Worm (Caenorhabditis elegans) whole organism, mixed stage, embryonic: ENCODE results near the gene F21D9.8.

Experiments
- elt-1 ChIP-seq: sonication (generic microtip); optimal IDR thresholded peaks from 2 replicates; lab custom pipeline; 2017; ENCODE audit warnings: missing genetic modification characterization, mild to moderate bottlenecking, missing compliant biosample characterization, antibody characterized with exemption, moderate library complexity, borderline replicate concordance; ENCODE audit not compliant: insufficient read depth
- pha-4 ChIP-seq: fragments of 150-350 bp; optimal IDR thresholded peaks from 2 replicates; lab custom pipeline; 2018; ENCODE audit warnings: missing biosample characterization, missing genetic modification reagents, missing genetic modification characterization
- tbx-8 ChIP-seq: fragments of 200-800 bp; sonication (Bioruptor generic); optimal IDR thresholded peaks from 2 replicates; lab custom pipeline; 2018; ENCODE audit warnings: mild to moderate bottlenecking, missing genetic modification characterization, moderate library complexity, missing compliant biosample characterization
- unc-62 ChIP-seq: fragments of 150-350 bp; optimal IDR thresholded peaks from 2 replicates; lab custom pipeline; 2014; ENCODE audit warnings: missing biosample characterization, missing genetic modification reagents, missing genetic modification characterization

- TF ChIP-seq tbx-8 (GFP tag; lab: Kevin White, UChicago) = no peak
- TF ChIP-seq elt-1 (tag; lab: Kevin White, UChicago) = no peak
- TF ChIP-seq unc-62 (GFP tag; lab: Kevin White, UChicago) = no peak
- TF ChIP-seq pha-4 (tag; lab: Kevin White, UChicago) = no peak
Measured at ce11 chrV:19296723-19297122, 16.9 kb upstream of the F21D9.8 start, which contains the start of gene F55C9.6.
